Worm (Caenorhabditis elegans) whole organism, L2 larva: Measurements from ENCODE around the gene psd-1.
A peak's percentile ranks its signal among the peaks of the same experiment; 100 is the strongest.

Experiments used
- C34F6.9 ChIP-seq: fragments of 150-350 bp; optimal IDR thresholded peaks from 2 replicates; lab custom pipeline; 2014; ENCODE audit warnings: missing biosample characterization, missing genetic modification characterization
- F13H6.1 ChIP-seq: sonication (generic microtip); optimal IDR thresholded peaks from 2 replicates; lab custom pipeline; 2016; ENCODE audit warnings: missing genetic modification characterization, missing compliant biosample characterization
- R02D3.7 ChIP-seq: fragments of 150-350 bp; optimal IDR thresholded peaks from 2 replicates; lab custom pipeline; 2014; ENCODE audit warnings: missing biosample characterization, missing genetic modification characterization
- Y55F3AM.14 ChIP-seq: fragments of 200-800 bp; sonication (Bioruptor generic); optimal IDR thresholded peaks from 2 replicates; lab custom pipeline; 2018; ENCODE audit warnings: mild to moderate bottlenecking, missing genetic modification characterization, missing compliant biosample characterization
- ZK546.5 ChIP-seq: sonication (generic microtip); optimal IDR thresholded peaks from 2 replicates; lab custom pipeline; 2017; ENCODE audit warnings: missing biosample characterization, missing genetic modification characterization
- alr-1 ChIP-seq: fragments of 150-350 bp; optimal IDR thresholded peaks from 2 replicates; lab custom pipeline; 2014; ENCODE audit warnings: missing biosample characterization, missing genetic modification characterization
- aly-2 ChIP-seq: fragments of 150-350 bp; optimal IDR thresholded peaks from 2 replicates; lab custom pipeline; 2014; ENCODE audit warnings: missing biosample characterization, missing genetic modification characterization
- ama-1 ChIP-seq: fragments of 150-350 bp; optimal IDR thresholded peaks from 2 replicates; lab custom pipeline; 2018; ENCODE audit warnings: inconsistent platforms
- blmp-1 ChIP-seq: sonication (generic microtip); optimal IDR thresholded peaks from 2 replicates; lab custom pipeline; 2017; ENCODE audit warnings: missing genetic modification characterization, mild to moderate bottlenecking, missing compliant biosample characterization, antibody characterized with exemption, moderate library complexity; ENCODE audit not compliant: insufficient read depth
- ceh-16 ChIP-seq: fragments of 150-350 bp; optimal IDR thresholded peaks from 2 replicates; lab custom pipeline; 2014; ENCODE audit warnings: missing biosample characterization, missing genetic modification characterization
- ceh-82 ChIP-seq: fragments of 150-350 bp; optimal IDR thresholded peaks from 2 replicates; lab custom pipeline; 2014; ENCODE audit warnings: missing biosample characterization, missing genetic modification characterization
- crh-2 ChIP-seq: sonication (generic microtip); optimal IDR thresholded peaks from 2 replicates; lab custom pipeline; 2017; ENCODE audit warnings: missing biosample characterization, missing genetic modification characterization
- dmd-4 ChIP-seq: sonication (generic microtip); optimal IDR thresholded peaks from 2 replicates; lab custom pipeline; 2017; ENCODE audit warnings: missing biosample characterization, missing genetic modification characterization
- egl-27 ChIP-seq: sonication (generic microtip); optimal IDR thresholded peaks from 3 replicates; lab custom pipeline; 2017; ENCODE audit warnings: missing biosample characterization, missing genetic modification reagents, missing genetic modification characterization
- elt-1 ChIP-seq: fragments of 150-350 bp; optimal IDR thresholded peaks from 2 replicates; lab custom pipeline; 2014; ENCODE audit warnings: missing biosample characterization, missing genetic modification characterization
- elt-3 ChIP-seq: sonication (generic microtip); optimal IDR thresholded peaks from 2 replicates; lab custom pipeline; 2017; ENCODE audit warnings: missing biosample characterization, missing genetic modification characterization
- fos-1 ChIP-seq: fragments of 150-350 bp; optimal IDR thresholded peaks from 2 replicates; lab custom pipeline; 2014; ENCODE audit warnings: missing biosample characterization, missing genetic modification characterization
- gmeb-1 ChIP-seq: fragments of 150-350 bp; optimal IDR thresholded peaks from 2 replicates; lab custom pipeline; 2014; ENCODE audit warnings: missing biosample characterization, missing genetic modification characterization
- lin-11 ChIP-seq: fragments of 150-350 bp; sonication (generic microtip); optimal IDR thresholded peaks from 2 replicates; lab custom pipeline; 2014; ENCODE audit warnings: missing biosample characterization, missing genetic modification characterization, inconsistent platforms, mixed read lengths
- lin-13 ChIP-seq: fragments of 150-350 bp; optimal IDR thresholded peaks from 2 replicates; lab custom pipeline; 2014; ENCODE audit warnings: missing biosample characterization, missing genetic modification reagents, missing genetic modification characterization
- lin-39 ChIP-seq: fragments of 150-350 bp; optimal IDR thresholded peaks from 2 replicates; lab custom pipeline; 2014; ENCODE audit warnings: missing biosample characterization, missing genetic modification reagents, missing genetic modification characterization
- lsy-2 ChIP-seq, 2 experiments: fragments of 150-350 bp in 1 of 2; sonication (generic microtip) in 1 of 2; optimal IDR thresholded peaks; 2 replicates each; lab custom pipeline; 2014 to 2017; ENCODE audit warnings: missing biosample characterization in 2 of 2, missing genetic modification characterization in 2 of 2
- mab-5 ChIP-seq: fragments of 150-350 bp; optimal IDR thresholded peaks from 2 replicates; lab custom pipeline; 2014; ENCODE audit warnings: missing biosample characterization, missing genetic modification characterization
- mbf-1 ChIP-seq: sonication (generic microtip); optimal IDR thresholded peaks from 2 replicates; lab custom pipeline; 2017; ENCODE audit warnings: missing biosample characterization, missing genetic modification characterization
- mdl-1 ChIP-seq, 2 experiments: fragments of 150-350 bp in 1 of 2; sonication (generic microtip) in 1 of 2; optimal IDR thresholded peaks; 2 replicates each; lab custom pipeline; 2017; ENCODE audit warnings: missing biosample characterization in 2 of 2, missing genetic modification characterization in 2 of 2
- nhr-10 ChIP-seq: sonication (generic microtip); optimal IDR thresholded peaks from 2 replicates; lab custom pipeline; 2017; ENCODE audit warnings: missing biosample characterization, missing genetic modification characterization
- nhr-11 ChIP-seq: fragments of 150-350 bp; optimal IDR thresholded peaks from 2 replicates; lab custom pipeline; 2014; ENCODE audit warnings: missing biosample characterization, missing genetic modification characterization
- nhr-12 ChIP-seq: fragments of 150-350 bp; optimal IDR thresholded peaks from 2 replicates; lab custom pipeline; 2014; ENCODE audit warnings: missing biosample characterization, missing genetic modification characterization
- nhr-129 ChIP-seq: fragments of 150-350 bp; optimal IDR thresholded peaks from 2 replicates; lab custom pipeline; 2014; ENCODE audit warnings: missing biosample characterization, missing genetic modification characterization
- nhr-21 ChIP-seq: fragments of 150-350 bp; optimal IDR thresholded peaks from 2 replicates; lab custom pipeline; 2014; ENCODE audit warnings: missing biosample characterization, missing genetic modification characterization
- nhr-23 ChIP-seq: fragments of 150-350 bp; optimal IDR thresholded peaks from 2 replicates; lab custom pipeline; 2014; ENCODE audit warnings: missing biosample characterization, missing genetic modification reagents, missing genetic modification characterization
- nhr-237 ChIP-seq: fragments of 150-350 bp; optimal IDR thresholded peaks from 2 replicates; lab custom pipeline; 2014; ENCODE audit warnings: missing biosample characterization, missing genetic modification characterization
- nhr-25 ChIP-seq: fragments of 150-350 bp; sonication (generic microtip); optimal IDR thresholded peaks from 3 replicates; lab custom pipeline; 2014; ENCODE audit warnings: missing biosample characterization, missing genetic modification characterization
- nhr-6 ChIP-seq: fragments of 150-350 bp; optimal IDR thresholded peaks from 2 replicates; lab custom pipeline; 2014; ENCODE audit warnings: missing biosample characterization, missing genetic modification characterization
- nhr-77 ChIP-seq: fragments of 150-350 bp; optimal IDR thresholded peaks from 2 replicates; lab custom pipeline; 2014; ENCODE audit warnings: missing biosample characterization, missing genetic modification characterization
- peb-1 ChIP-seq: fragments of 150-350 bp; optimal IDR thresholded peaks from 2 replicates; lab custom pipeline; 2014; ENCODE audit warnings: missing biosample characterization, missing genetic modification characterization
- sem-4 ChIP-seq: fragments of 150-350 bp; optimal IDR thresholded peaks from 2 replicates; lab custom pipeline; 2014; ENCODE audit warnings: missing biosample characterization, missing genetic modification reagents, missing genetic modification characterization
- skn-1 ChIP-seq: sonication (generic microtip); optimal IDR thresholded peaks from 2 replicates; lab custom pipeline; 2017; ENCODE audit warnings: missing biosample characterization, missing genetic modification characterization
- sma-3 ChIP-seq: sonication (generic microtip); optimal IDR thresholded peaks from 2 replicates; lab custom pipeline; 2016; ENCODE audit warnings: missing genetic modification reagents, missing genetic modification characterization, missing compliant biosample characterization
- sma-9 ChIP-seq, 2 experiments: fragments of 150-350 bp in 1 of 2; sonication (generic microtip) in 1 of 2; optimal IDR thresholded peaks; 2 replicates each; lab custom pipeline; 2014 to 2016; ENCODE audit warnings: missing genetic modification characterization in 2 of 2, mild to moderate bottlenecking in 1 of 2, missing biosample characterization in 1 of 2, missing compliant biosample characterization in 1 of 2, missing genetic modification reagents in 1 of 2, moderate library complexity in 1 of 2
- snpc-4 ChIP-seq: fragments of 150-350 bp; optimal IDR thresholded peaks from 2 replicates; lab custom pipeline; 2014; ENCODE audit warnings: missing biosample characterization, missing genetic modification characterization
- unc-39 ChIP-seq: fragments of 150-350 bp; optimal IDR thresholded peaks from 2 replicates; lab custom pipeline; 2014; ENCODE audit warnings: missing biosample characterization, missing genetic modification characterization
- unc-55 ChIP-seq: fragments of 150-350 bp; sonication (generic microtip); optimal IDR thresholded peaks from 3 replicates; lab custom pipeline; 2014; ENCODE audit warnings: missing biosample characterization, missing genetic modification reagents, missing genetic modification characterization
- unc-62 ChIP-seq: fragments of 150-350 bp; optimal IDR thresholded peaks from 2 replicates; lab custom pipeline; 2014; ENCODE audit warnings: missing biosample characterization, missing genetic modification reagents, missing genetic modification characterization
- zag-1 ChIP-seq: fragments of 150-350 bp; optimal IDR thresholded peaks from 2 replicates; lab custom pipeline; 2014; ENCODE audit warnings: missing biosample characterization, missing genetic modification characterization
- ztf-1 ChIP-seq: fragments of 200-800 bp; sonication (Bioruptor generic); conservative IDR thresholded peaks from 2 replicates; pipeline ENCODE4 v1.3.6; 2022; ENCODE audit warnings: missing genetic modification characterization, missing compliant biosample characterization
- ztf-11 ChIP-seq: sonication (generic microtip); optimal IDR thresholded peaks from 2 replicates; lab custom pipeline; 2017; ENCODE audit warnings: missing biosample characterization, missing genetic modification characterization
- ztf-4 ChIP-seq: fragments of 150-350 bp; optimal IDR thresholded peaks from 2 replicates; lab custom pipeline; 2014; ENCODE audit warnings: missing biosample characterization, missing genetic modification characterization

psd-1 gene

ce11 chrIII:7278491-7278890 lies 3.3 kb upstream of the psd-1 start (continued):
- TF ChIP-seq nhr-12 (no peak), ZK546.5 (tag; lab: Kevin White, UChicago) (no peak), nhr-77 (tag; lab: Kevin White, UChicago) (peak; percentile 35), fos-1 (peak; percentile 43), ztf-1 (GFP tag; lab: Robert Waterston, UW) (no peak), alr-1 (no peak), lsy-2 (tag; optimal IDR thresholded peaks at IDR 0.05; lab: Kevin White, UChicago) (peak; percentile 67 to 69), nhr-237 (tag; lab: Kevin White, UChicago) (no peak), ceh-82 (no peak), gmeb-1 (tag; lab: Kevin White, UChicago) (peak; percentile 88), peb-1 (tag; lab: Kevin White, UChicago) (no peak)

- TF ChIP-seq mbf-1 (tag; lab: Kevin White, UChicago): no peak
- no peak for TF ChIP-seq Y55F3AM.14
- TF ChIP-seq nhr-25 (tag; lab: Kevin White, UChicago): peak; percentile 28
- peak; percentile 36 for TF ChIP-seq nhr-129
- TF ChIP-seq elt-1 (tag; lab: Kevin White, UChicago): no peak
- no peak for TF ChIP-seq mdl-1 (tag; optimal IDR thresholded peaks at IDR 0.05; lab: Kevin White, UChicago)
- no peak for TF ChIP-seq nhr-77 (tag; lab: Kevin White, UChicago)
- TF ChIP-seq nhr-6 (tag; lab: Kevin White, UChicago): peak; percentile 6
- no peak for TF ChIP-seq sem-4 (tag; lab: Kevin White, UChicago)
- TF ChIP-seq sma-3 (GFP tag; lab: Kevin White, UChicago): peak; percentile 38
- no peak for TF ChIP-seq nhr-23 (tag; lab: Kevin White, UChicago)
- TF ChIP-seq elt-3 (tag; lab: Kevin White, UChicago): no peak
- TF ChIP-seq unc-62 (GFP tag; lab: Kevin White, UChicago): no peak
- TF ChIP-seq lin-39: no peak
- no peak for TF ChIP-seq mab-5
- no peak for TF ChIP-seq nhr-237 (tag; lab: Kevin White, UChicago)
- TF ChIP-seq nhr-10 (tag; lab: Kevin White, UChicago): no peak
- TF ChIP-seq gmeb-1 (tag; lab: Kevin White, UChicago): peak; percentile 99
- no peak for TF ChIP-seq fos-1
- TF ChIP-seq peb-1 (tag; lab: Kevin White, UChicago): no peak
- peak; percentile 39 for TF ChIP-seq sma-9 (GFP tag; optimal IDR thresholded peaks at IDR 0.05; lab: Kevin White, UChicago)
- TF ChIP-seq sma-9 (tag; optimal IDR thresholded peaks at IDR 0.05; lab: Kevin White, UChicago): no peak
- no peak for TF ChIP-seq unc-39 (tag; lab: Kevin White, UChicago)
- TF ChIP-seq ceh-82: no peak
- no peak for TF ChIP-seq ztf-11 (tag; lab: Kevin White, UChicago)
- TF ChIP-seq unc-55 (GFP tag; lab: Kevin White, UChicago): peak; percentile 79
- TF ChIP-seq lin-13 (GFP tag; lab: Kevin White, UChicago): peak; percentile 59
- no peak for TF ChIP-seq dmd-4 (tag; lab: Kevin White, UChicago)
- TF ChIP-seq zag-1 (tag; lab: Kevin White, UChicago): no peak
- no peak for TF ChIP-seq ceh-16 (tag; lab: Kevin White, UChicago)
- TF ChIP-seq blmp-1 (tag; lab: Kevin White, UChicago): peak; percentile 32
- TF ChIP-seq R02D3.7 (tag; lab: Kevin White, UChicago): no peak
- TF ChIP-seq nhr-21 (tag; lab: Kevin White, UChicago): peak; percentile 42
- TF ChIP-seq alr-1: no peak
- TF ChIP-seq F13H6.1 (tag; lab: Kevin White, UChicago): no peak
- no peak for TF ChIP-seq skn-1 (tag; lab: Kevin White, UChicago)
- TF ChIP-seq ama-1: no peak
- no peak for TF ChIP-seq aly-2
- TF ChIP-seq egl-27: no peak
- no peak for TF ChIP-seq lin-11 (tag; lab: Kevin White, UChicago)
- TF ChIP-seq lsy-2 (tag; optimal IDR thresholded peaks at IDR 0.05; lab: Kevin White, UChicago): peak; percentile 55 to 88
- TF ChIP-seq ZK546.5 (tag; lab: Kevin White, UChicago): no peak
- TF ChIP-seq C34F6.9: peak; percentile 80
- no peak for TF ChIP-seq ztf-4 (tag; lab: Kevin White, UChicago)
- no peak for TF ChIP-seq nhr-11
- TF ChIP-seq snpc-4: peak; percentile 59
- TF ChIP-seq ztf-1 (GFP tag; lab: Robert Waterston, UW): no peak
- TF ChIP-seq nhr-12: no peak
- peak; percentile 58 for TF ChIP-seq crh-2 (tag; lab: Kevin White, UChicago)
Measured at ce11 chrIII:7277228-7277627, 2.0 kb upstream of the psd-1 start, which contains the start of the genes spot-1 and B0361.11. Gene spot-1, minus strand, starts transcription at chrIII:7277274. Gene B0361.11, plus strand, starts transcription at chrIII:7277599.
